Worm (Caenorhabditis elegans) whole organism, early embryonic: ENCODE measurements around the gene F08F3.10.

Experiments used
- ama-1 ChIP-seq: fragments of 150-350 bp; optimal IDR thresholded peaks from 2 replicates; lab custom pipeline; 2014
- hmbx-1 ChIP-seq: sonication (generic microtip); optimal IDR thresholded peaks from 2 replicates; lab custom pipeline; 2016; ENCODE audit warnings: mild to moderate bottlenecking, missing genetic modification characterization, missing compliant biosample characterization
- hnd-1 ChIP-seq: sonication (generic microtip); optimal IDR thresholded peaks from 2 replicates; lab custom pipeline; 2016; ENCODE audit warnings: missing genetic modification characterization, missing compliant biosample characterization
- sea-1 ChIP-seq: fragments of 200-800 bp; sonication (Bioruptor generic); conservative IDR thresholded peaks from 2 replicates; pipeline ENCODE4 v1.3.6; 2022; ENCODE audit warnings: missing genetic modification characterization, missing compliant biosample characterization

DNA sequence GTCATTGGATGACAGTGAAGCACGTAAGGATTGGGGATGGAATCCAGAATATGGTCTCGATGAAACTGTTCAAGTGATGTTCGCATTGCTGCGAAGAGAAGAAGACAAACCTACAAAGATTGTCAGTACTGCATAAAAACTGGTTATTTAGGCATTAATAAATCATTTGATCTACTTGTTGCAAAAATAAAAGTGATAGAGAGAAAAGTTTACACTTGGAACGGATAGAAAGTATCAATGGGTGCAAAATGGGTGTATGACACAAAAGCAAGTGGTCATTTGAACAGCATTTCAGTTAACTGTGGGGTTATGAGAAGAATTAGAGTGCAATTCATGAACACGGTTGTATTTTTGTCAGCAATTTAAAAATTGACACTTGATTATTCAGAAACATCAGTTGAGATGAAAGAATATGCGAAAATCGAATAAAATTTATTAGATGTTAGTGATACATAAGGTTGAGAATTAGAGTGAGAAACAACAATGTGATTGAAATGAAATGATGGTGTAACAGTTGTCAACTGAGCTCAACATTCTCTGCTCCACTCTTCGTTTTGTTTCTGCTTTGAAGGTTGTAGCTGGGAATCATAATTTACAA lies at the start of gene F08F3.10:
- TF ChIP-seq ama-1 (lab: Kevin White, UChicago) (no peak), hnd-1 (tag; lab: Kevin White, UChicago) (no peak), sea-1 (GFP tag; lab: Robert Waterston, UW) (no peak), hmbx-1 (tag; lab: Kevin White, UChicago) (no peak)
